Worm (Caenorhabditis elegans) whole organism, L1 larva: ENCODE data around the gene Y68A4A.13.

ENCODE experiments used
- C04F5.9 ChIP-seq: sonication (generic microtip); optimal IDR thresholded peaks from 2 replicates; lab custom pipeline; 2016; ENCODE audit warnings: missing genetic modification characterization, missing compliant biosample characterization
- C16A3.4 ChIP-seq: fragments of 150-350 bp; optimal IDR thresholded peaks from 2 replicates; lab custom pipeline; 2014; ENCODE audit warnings: missing biosample characterization, missing genetic modification characterization
- C34B4.2 ChIP-seq: sonication (generic microtip); optimal IDR thresholded peaks from 2 replicates; lab custom pipeline; 2017; ENCODE audit warnings: mild to moderate bottlenecking, missing genetic modification characterization, missing compliant biosample characterization
- aly-2 ChIP-seq: fragments of 150-350 bp; optimal IDR thresholded peaks from 2 replicates; lab custom pipeline; 2014; ENCODE audit warnings: missing biosample characterization, missing genetic modification characterization
- dsc-1 ChIP-seq: sonication (generic microtip); optimal IDR thresholded peaks from 2 replicates; lab custom pipeline; 2016; ENCODE audit warnings: mild to moderate bottlenecking, missing genetic modification characterization, missing compliant biosample characterization
- efl-3 ChIP-seq: fragments of 200-800 bp; sonication (Bioruptor generic); optimal IDR thresholded peaks from 2 replicates; lab custom pipeline; 2018; ENCODE audit warnings: mild to moderate bottlenecking, missing genetic modification characterization, missing compliant biosample characterization
- egl-13 ChIP-seq: sonication (generic microtip); optimal IDR thresholded peaks from 2 replicates; lab custom pipeline; 2016; ENCODE audit warnings: missing genotype, missing genetic modification reagents, missing genetic modification characterization, missing compliant biosample characterization
- fkh-8 ChIP-seq: sonication (generic microtip); optimal IDR thresholded peaks from 2 replicates; lab custom pipeline; 2016; ENCODE audit warnings: mild to moderate bottlenecking, missing genetic modification characterization, missing compliant biosample characterization
- hlh-17 ChIP-seq: fragments of 200-800 bp; sonication (Bioruptor generic); optimal IDR thresholded peaks from 2 replicates; lab custom pipeline; 2018; ENCODE audit warnings: missing genetic modification characterization, mild to moderate bottlenecking, missing compliant biosample characterization, moderate library complexity, borderline replicate concordance
- hlh-4 ChIP-seq: sonication (generic microtip); optimal IDR thresholded peaks from 2 replicates; lab custom pipeline; 2016; ENCODE audit warnings: mild to moderate bottlenecking, missing genetic modification characterization, missing compliant biosample characterization
- hpl-2 ChIP-seq: fragments of 150-350 bp; optimal IDR thresholded peaks from 2 replicates; lab custom pipeline; 2014; ENCODE audit warnings: missing biosample characterization, missing genetic modification reagents, missing genetic modification characterization
- jun-1 ChIP-seq: fragments of 150-350 bp; optimal IDR thresholded peaks from 2 replicates; lab custom pipeline; 2014; ENCODE audit warnings: missing biosample characterization, missing genetic modification reagents, missing genetic modification characterization
- lin-13 ChIP-seq: fragments of 150-350 bp; optimal IDR thresholded peaks from 2 replicates; lab custom pipeline; 2014; ENCODE audit warnings: missing biosample characterization, missing genetic modification reagents, missing genetic modification characterization
- lin-35 ChIP-seq, 2 experiments: fragments of 150-350 bp; optimal IDR thresholded peaks; 2 replicates each; lab custom pipeline; 2014; ENCODE audit warnings: missing biosample characterization in 2 of 2, missing genetic modification characterization in 2 of 2, missing genetic modification reagents in 2 of 2
- lin-39 ChIP-seq: fragments of 150-350 bp; optimal IDR thresholded peaks from 2 replicates; lab custom pipeline; 2014; ENCODE audit warnings: missing biosample characterization, missing genetic modification reagents, missing genetic modification characterization
- lir-3 ChIP-seq: sonication (generic microtip); optimal IDR thresholded peaks from 2 replicates; lab custom pipeline; 2016; ENCODE audit warnings: mild to moderate bottlenecking, missing genetic modification characterization, moderate library complexity, missing compliant biosample characterization; ENCODE audit not compliant: poor library complexity
- mab-9 ChIP-seq: fragments of 200-800 bp; sonication (Bioruptor generic); IDR thresholded peaks from 2 replicates; pipeline ENCODE4 v1.3.6; 2022; ENCODE audit warnings: missing genetic modification reagents, missing genetic modification characterization, missing compliant biosample characterization
- mdl-1 ChIP-seq, 2 experiments: fragments of 150-350 bp; optimal IDR thresholded peaks; 2 replicates each; lab custom pipeline; 2014 to 2017; ENCODE audit warnings: missing biosample characterization in 2 of 2, missing genetic modification characterization in 2 of 2, inconsistent platforms in 1 of 2
- mep-1 ChIP-seq: fragments of 150-350 bp; optimal IDR thresholded peaks from 2 replicates; lab custom pipeline; 2014; ENCODE audit warnings: missing biosample characterization, missing genetic modification characterization
- nhr-20 ChIP-seq: sonication (generic microtip); optimal IDR thresholded peaks from 2 replicates; lab custom pipeline; 2016; ENCODE audit warnings: mild to moderate bottlenecking, missing genetic modification characterization, missing compliant biosample characterization
- nhr-28 ChIP-seq: fragments of 150-350 bp; optimal IDR thresholded peaks from 2 replicates; lab custom pipeline; 2014; ENCODE audit warnings: missing biosample characterization, missing genetic modification characterization
- nhr-71 ChIP-seq: sonication (generic microtip); optimal IDR thresholded peaks from 2 replicates; lab custom pipeline; 2016; ENCODE audit warnings: mild to moderate bottlenecking, missing genetic modification characterization, moderate library complexity, missing compliant biosample characterization
- nhr-77 ChIP-seq: fragments of 150-350 bp; optimal IDR thresholded peaks from 2 replicates; lab custom pipeline; 2014; ENCODE audit warnings: missing biosample characterization, missing genetic modification characterization
- nhr-84 ChIP-seq: sonication (generic microtip); optimal IDR thresholded peaks from 2 replicates; lab custom pipeline; 2017; ENCODE audit warnings: missing biosample characterization, missing genetic modification characterization
- pqm-1 ChIP-seq: sonication (generic microtip); optimal IDR thresholded peaks from 3 replicates; lab custom pipeline; 2017; ENCODE audit warnings: missing biosample characterization, missing genetic modification characterization
- skn-1 ChIP-seq: fragments of 150-350 bp; optimal IDR thresholded peaks from 2 replicates; lab custom pipeline; 2014; ENCODE audit warnings: missing biosample characterization, missing genetic modification characterization
- snu-23 ChIP-seq: sonication (generic microtip); optimal IDR thresholded peaks from 2 replicates; lab custom pipeline; 2016; ENCODE audit warnings: missing genetic modification characterization, missing compliant biosample characterization
- swsn-7 ChIP-seq: sonication (generic microtip); optimal IDR thresholded peaks from 2 replicates; lab custom pipeline; 2016; ENCODE audit warnings: missing genetic modification characterization, missing compliant biosample characterization
- tlp-1 ChIP-seq: fragments of 150-350 bp; optimal IDR thresholded peaks from 2 replicates; lab custom pipeline; 2014; ENCODE audit warnings: missing biosample characterization, missing genetic modification characterization
- unc-130 ChIP-seq: fragments of 150-350 bp; optimal IDR thresholded peaks from 2 replicates; lab custom pipeline; 2017; ENCODE audit warnings: missing biosample characterization, missing genetic modification characterization, inconsistent platforms
- unc-30 ChIP-seq: sonication (generic microtip); optimal IDR thresholded peaks from 2 replicates; lab custom pipeline; 2017; ENCODE audit warnings: missing biosample characterization, missing genetic modification characterization
- unc-62 ChIP-seq: fragments of 150-350 bp; optimal IDR thresholded peaks from 2 replicates; lab custom pipeline; 2014; ENCODE audit warnings: missing biosample characterization, missing genetic modification reagents, missing genetic modification characterization
- vab-15 ChIP-seq: sonication (generic microtip); optimal IDR thresholded peaks from 2 replicates; lab custom pipeline; 2017; ENCODE audit warnings: missing genotype, mild to moderate bottlenecking, missing genetic modification characterization, missing compliant biosample characterization
- zag-1 ChIP-seq: fragments of 150-350 bp; optimal IDR thresholded peaks from 2 replicates; lab custom pipeline; 2014; ENCODE audit warnings: missing biosample characterization, missing genetic modification characterization

Gene Y68A4A.13

ce11 chrV:17190399-17190798 is 17.5 kb downstream of the Y68A4A.13 start, which contains the start of gene str-199:
Gene str-199 (minus strand): TSS chrV:17190499.
- no peak for TF ChIP-seq lin-13 (GFP tag; lab: Kevin White, UChicago)
- TF ChIP-seq efl-3 (GFP tag; lab: Kevin White, UChicago) = no peak
- no peak for TF ChIP-seq unc-62 (GFP tag; lab: Kevin White, UChicago)
- no peak for TF ChIP-seq nhr-20 (tag; lab: Kevin White, UChicago)
- no peak for TF ChIP-seq unc-130 (tag; lab: Kevin White, UChicago)
- TF ChIP-seq egl-13 (tag; lab: Kevin White, UChicago) = no peak
- no peak for TF ChIP-seq vab-15 (tag; lab: Kevin White, UChicago)
- TF ChIP-seq nhr-77 (tag; lab: Kevin White, UChicago) = no peak
- no peak for TF ChIP-seq zag-1 (tag; lab: Kevin White, UChicago)

ce11 chrV:17182045-17182444 is 25.9 kb downstream of the Y68A4A.13 start, which contains the start of gene srh-159:
Gene srh-159 (plus strand): TSS chrV:17182345.
- peak; percentile 90 for TF ChIP-seq hlh-4
- TF ChIP-seq nhr-84 (tag; lab: Kevin White, UChicago) = no peak
- TF ChIP-seq mep-1 (tag; lab: Kevin White, UChicago) = no peak
- no peak for TF ChIP-seq unc-30
- TF ChIP-seq aly-2 = no peak

ce11 chrV:17178457-17178856 is 29.5 kb downstream of the Y68A4A.13 start, which contains the start of gene srh-174:
Gene srh-174 (plus strand): TSS chrV:17178757.
- TF ChIP-seq hlh-4 (peak; percentile 45), nhr-28 (tag; lab: Kevin White, UChicago) (no peak)

- TF ChIP-seq hlh-17 (GFP tag; lab: Kevin White, UChicago) (no peak), C04F5.9 (tag; lab: Kevin White, UChicago) (no peak), tlp-1 (no peak), nhr-20 (tag; lab: Kevin White, UChicago) (no peak), jun-1 (no peak), lir-3 (tag; lab: Kevin White, UChicago) (no peak), nhr-84 (tag; lab: Kevin White, UChicago) (no peak), egl-13 (tag; lab: Kevin White, UChicago) (no peak), nhr-71 (tag; lab: Kevin White, UChicago) (no peak), C16A3.4 (no peak)
These were observed 30.0 kb downstream of the Y68A4A.13 start, which contains the start of gene srsx-1 for ce11 chrV:17177967-17178366. Gene srsx-1 (minus strand): TSS chrV:17178067.

ce11 chrV:17173738-17174137 is 34.2 kb downstream of the Y68A4A.13 start, which contains the start of gene srbc-25:
Gene srbc-25 (plus strand): TSS chrV:17174038.
- TF ChIP-seq jun-1 = no peak
- TF ChIP-seq dsc-1 (tag; lab: Kevin White, UChicago) = no peak
- no peak for TF ChIP-seq C04F5.9 (tag; lab: Kevin White, UChicago)
- no peak for TF ChIP-seq mab-9 (GFP tag; lab: Robert Waterston, UW)
- no peak for TF ChIP-seq C34B4.2 (tag; lab: Kevin White, UChicago)
- no peak for TF ChIP-seq nhr-77 (tag; lab: Kevin White, UChicago)
- no peak for TF ChIP-seq egl-13 (tag; lab: Kevin White, UChicago)
- TF ChIP-seq fkh-8 (tag; lab: Kevin White, UChicago) = no peak
- no peak for TF ChIP-seq skn-1 (tag; lab: Kevin White, UChicago)
- no peak for TF ChIP-seq swsn-7 (tag; lab: Kevin White, UChicago)
- no peak for TF ChIP-seq lin-39
- no peak for TF ChIP-seq snu-23 (GFP tag; lab: Kevin White, UChicago)
- no peak for TF ChIP-seq nhr-84 (tag; lab: Kevin White, UChicago)
- TF ChIP-seq mdl-1 (tag; optimal IDR thresholded peaks at IDR 0.05; lab: Kevin White, UChicago) = no peak

- TF ChIP-seq nhr-20 (tag; lab: Kevin White, UChicago) (no peak), lin-35 (GFP tag; optimal IDR thresholded peaks at IDR 0.05; lab: Kevin White, UChicago) (no peak), hpl-2 (GFP tag; lab: Kevin White, UChicago) (no peak), pqm-1 (tag; lab: Kevin White, UChicago) (no peak)
These were observed 36.4 kb downstream of the Y68A4A.13 start, which contains the start of gene srbc-26 for ce11 chrV:17171551-17171950. Gene srbc-26 (plus strand): TSS chrV:17171851.
